Worm (Caenorhabditis elegans): ENCODE measurements around the gene F55G11.7.

- no peak for TF ChIP-seq ama-1 (optimal IDR thresholded peaks at IDR 0.05)
- no peak for TF ChIP-seq pqm-1 (tag; optimal IDR thresholded peaks at IDR 0.05)
- TF ChIP-seq pha-4 (tag; optimal IDR thresholded peaks at IDR 0.05): no peak
- TF ChIP-seq elt-2 (tag; optimal IDR thresholded peaks at IDR 0.05): no peak
- no peak for TF ChIP-seq ceh-9 (tag; optimal IDR thresholded peaks at IDR 0.05)
- TF ChIP-seq hlh-6 (tag; optimal IDR thresholded peaks at IDR 0.05): no peak
- no peak for TF ChIP-seq pag-3 (tag; optimal IDR thresholded peaks at IDR 0.05; ENCODE audit: borderline replicate concordance)
- TF ChIP-seq rnt-1 (tag; optimal IDR thresholded peaks at IDR 0.05): no peak
- TF ChIP-seq tbx-2 (tag; optimal IDR thresholded peaks at IDR 0.05): no peak
Measured at ce11 chrIV:13009507-13009906, 49.3 kb downstream of the F55G11.7 start.

All from whole organism, late embryonic.